Worm (Caenorhabditis elegans): ENCODE data around the gene F20A1.4.

- TF ChIP-seq lin-15B (tag; optimal IDR thresholded peaks at IDR 0.05) (no peak), lsy-2 (tag; optimal IDR thresholded peaks at IDR 0.05) (no peak), mef-2 (tag; optimal IDR thresholded peaks at IDR 0.05) (no peak), skn-1 (tag; optimal IDR thresholded peaks at IDR 0.05) (no peak), lin-14 (GFP tag; optimal IDR thresholded peaks at IDR 0.05) (no peak), rnt-1 (tag; optimal IDR thresholded peaks at IDR 0.05) (no peak), ceh-88 (GFP tag; IDR thresholded peaks at IDR 0.05) (no peak), unc-86 (tag; optimal IDR thresholded peaks at IDR 0.05) (no peak)
Observed at ce11 chrV:7027055-7027454, 5.4 kb upstream of the F20A1.4 start, which contains the start of gene F20A1.6.

All from whole organism, L1 larva.